Worm (Caenorhabditis elegans) whole organism, early embryonic: Measurements from ENCODE around the gene Y73B3B.1.
"Not testable (repeated sequence)": the region's sequence is repeated elsewhere in the genome, so short reads cannot be mapped to it uniquely, and the experiment has no call there.

Source experiments
- B0310.2 ChIP-seq: sonication (generic microtip); optimal IDR thresholded peaks from 2 replicates; lab custom pipeline; 2016; ENCODE audit warnings: mild to moderate bottlenecking, missing genetic modification characterization, missing compliant biosample characterization
- ceh-13 ChIP-seq: fragments of 200-800 bp; sonication (Bioruptor generic); optimal IDR thresholded peaks from 2 replicates; lab custom pipeline; 2018; ENCODE audit warnings: mild to moderate bottlenecking, missing genetic modification characterization, missing compliant biosample characterization
- hnd-1 ChIP-seq: sonication (generic microtip); optimal IDR thresholded peaks from 2 replicates; lab custom pipeline; 2016; ENCODE audit warnings: missing genetic modification characterization, missing compliant biosample characterization
- pes-1 ChIP-seq: fragments of 200-800 bp; sonication (Bioruptor generic); IDR thresholded peaks from 2 replicates; pipeline ENCODE4 v1.3.6; 2022; ENCODE audit warnings: missing genetic modification reagents, missing genetic modification characterization, missing compliant biosample characterization

The Y73B3B.1 gene

ce11 chrX:169569-169968 is 41.5 kb downstream of the Y73B3B.1 start:
- 0 out of 2 replicates have a peak, but pooled peaks have one; percentile 26 for TF ChIP-seq pes-1 (GFP tag; lab: Robert Waterston, UW)

- TF ChIP-seq hnd-1 (tag; lab: Kevin White, UChicago); B0310.2 (tag; lab: Kevin White, UChicago); ceh-13: not testable (repeated sequence)
Observed at ce11 chrX:163034-163433, 48.0 kb downstream of the Y73B3B.1 start, which contains the start of gene tmed-12. tmed-12 (minus strand) TSS chrX:163134.
